Fruit fly (Drosophila melanogaster) whole organism, embryonic: ENCODE measurements around the gene CG43355.

ENCODE experiments used
- Bteb2 ChIP-seq: fragments of 200-800 bp; sonication (Bioruptor generic); optimal IDR thresholded peaks from 2 replicates; lab custom pipeline; 2016; ENCODE audit warnings: missing biosample characterization, missing genetic modification characterization
- CG13775 ChIP-seq: fragments of 200-800 bp; sonication (Bioruptor generic); optimal IDR thresholded peaks from 3 replicates; lab custom pipeline; 2017; ENCODE audit warnings: missing biosample characterization, mild to moderate bottlenecking, missing genetic modification characterization
- CG15696 ChIP-seq: fragments of 200-800 bp; sonication (Bioruptor generic); optimal IDR thresholded peaks from 2 replicates; lab custom pipeline; 2019; ENCODE audit warnings: missing biosample characterization, mild to moderate bottlenecking, missing genetic modification characterization, moderate library complexity
- CG2116 ChIP-seq: fragments of 200-800 bp; sonication (Bioruptor generic); optimal IDR thresholded peaks from 3 replicates; lab custom pipeline; 2018; ENCODE audit warnings: missing biosample characterization, mild to moderate bottlenecking, missing genetic modification characterization
- CG32772 ChIP-seq: fragments of 200-800 bp; sonication (Bioruptor generic); IDR thresholded peaks from 2 replicates; pipeline ENCODE4 v1.3.6; 2022; ENCODE audit warnings: missing biosample characterization, missing genetic modification characterization
- CG4328 ChIP-seq: fragments of 200-800 bp; sonication (Bioruptor generic); optimal IDR thresholded peaks from 3 replicates; lab custom pipeline; 2017; ENCODE audit warnings: missing biosample characterization, missing genetic modification reagents, missing genetic modification characterization
- CG6254 ChIP-seq: fragments of 200-800 bp; sonication (Bioruptor generic); optimal IDR thresholded peaks from 3 replicates; lab custom pipeline; 2017; ENCODE audit warnings: mild to moderate bottlenecking, missing biosample characterization, missing genetic modification reagents, missing genetic modification characterization
- CG6791 ChIP-seq: fragments of 200-800 bp; sonication (Bioruptor generic); IDR thresholded peaks from 3 replicates; pipeline ENCODE4 v1.3.6; 2022; ENCODE audit warnings: missing biosample characterization, missing genetic modification characterization; ENCODE audit not compliant: partially characterized antibody
- CG7271 ChIP-seq: fragments of 200-800 bp; sonication (Bioruptor generic); optimal IDR thresholded peaks from 2 replicates; lab custom pipeline; 2018; ENCODE audit warnings: missing biosample characterization, mild to moderate bottlenecking, missing genetic modification characterization, moderate library complexity
- CG7928 ChIP-seq: fragments of 200-800 bp; sonication (Bioruptor generic); optimal IDR thresholded peaks from 2 replicates; lab custom pipeline; 2017; ENCODE audit warnings: missing biosample characterization, mild to moderate bottlenecking, missing genetic modification characterization
- CG8924 ChIP-seq: fragments of 200-800 bp; optimal IDR thresholded peaks from 3 replicates; lab custom pipeline; 2019; ENCODE audit warnings: missing biosample characterization, mild to moderate bottlenecking, missing genetic modification characterization, moderate library complexity
- CG8944 ChIP-seq: fragments of 200-800 bp; sonication (Bioruptor generic); optimal IDR thresholded peaks from 3 replicates; lab custom pipeline; 2016; ENCODE audit warnings: missing biosample characterization, missing genetic modification characterization
- D ChIP-seq, 2 experiments: fragments of 200-800 bp in 1 of 2; fragments of >200 bp in 1 of 2; sonication (Bioruptor generic) in 1 of 2; optimal IDR thresholded peaks; 2 replicates in 1 of 2; 3 replicates in 1 of 2; lab custom pipeline; 2017; ENCODE audit warnings: mild to moderate bottlenecking in 1 of 2, missing biosample characterization in 1 of 2, missing genetic modification characterization in 1 of 2, missing genetic modification reagents in 1 of 2
- Dll ChIP-seq: fragments of 200-800 bp; sonication (Bioruptor generic); IDR thresholded peaks from 4 replicates; pipeline ENCODE4 v1.3.6; 2022; ENCODE audit warnings: missing biosample characterization, missing genetic modification characterization; ENCODE audit not compliant: partially characterized antibody
- E2f2 ChIP-seq: fragments of 200-800 bp; sonication (Bioruptor generic); IDR thresholded peaks from 2 replicates; pipeline ENCODE4 v1.3.6; 2022; ENCODE audit warnings: missing biosample characterization, missing genetic modification characterization
- Elba2 ChIP-seq: fragments of 200-800 bp; sonication (Bioruptor generic); optimal IDR thresholded peaks from 3 replicates; lab custom pipeline; 2016; ENCODE audit warnings: missing biosample characterization, missing genetic modification characterization
- H15 ChIP-seq: fragments of 200-800 bp; sonication (Bioruptor generic); IDR thresholded peaks from 3 replicates; pipeline ENCODE4 v1.3.6; 2022; ENCODE audit warnings: missing biosample characterization, missing genetic modification characterization
- Hey ChIP-seq: fragments of 200-800 bp; sonication (Bioruptor generic); optimal IDR thresholded peaks from 3 replicates; lab custom pipeline; 2018; ENCODE audit warnings: missing biosample characterization, mild to moderate bottlenecking, missing genetic modification characterization
- Hr39 ChIP-seq: fragments of >200 bp; optimal IDR thresholded peaks from 2 replicates; lab custom pipeline; 2017
- Lhr ChIP-seq: fragments of 200-800 bp; sonication (Bioruptor generic); optimal IDR thresholded peaks from 3 replicates; lab custom pipeline; 2017; ENCODE audit warnings: mild to moderate bottlenecking, missing biosample characterization, missing genetic modification reagents, missing genetic modification characterization
- MBD-R2 ChIP-seq: fragments of 200-800 bp; sonication (Bioruptor generic); IDR thresholded peaks from 2 replicates; pipeline ENCODE4 v1.3.6; 2022; ENCODE audit warnings: missing biosample characterization, missing genetic modification characterization
- MESR4 ChIP-seq: fragments of 200-800 bp; sonication (Bioruptor generic); optimal IDR thresholded peaks from 2 replicates; lab custom pipeline; 2018; ENCODE audit warnings: missing biosample characterization, mild to moderate bottlenecking, missing genetic modification characterization, moderate library complexity
- Med ChIP-seq: fragments of 200-800 bp; sonication (Bioruptor generic); peaks from one replicate; lab custom pipeline; 2016; ENCODE audit warnings: missing biosample characterization, missing genetic modification characterization, mild to moderate bottlenecking, inconsistent platforms, moderate library complexity
- Neu2 ChIP-seq: fragments of 200-800 bp; sonication (Bioruptor generic); optimal IDR thresholded peaks from 3 replicates; lab custom pipeline; 2016; ENCODE audit warnings: missing biosample characterization, missing genetic modification characterization, borderline replicate concordance
- Nf-YA ChIP-seq: fragments of 200-800 bp; sonication (Bioruptor generic); IDR thresholded peaks from 2 replicates; pipeline ENCODE4 v1.3.6; 2022; ENCODE audit warnings: missing biosample characterization, missing genetic modification characterization
- Poxn ChIP-seq: fragments of 200-800 bp; sonication (Bioruptor generic); IDR thresholded peaks from 2 replicates; pipeline ENCODE4 v1.3.6; 2022; ENCODE audit warnings: missing biosample characterization, missing genetic modification characterization
- Ravus ChIP-seq: fragments of 200-800 bp; sonication (Bioruptor generic); IDR thresholded peaks from 2 replicates; pipeline ENCODE4 v1.3.6; 2022; ENCODE audit warnings: missing biosample characterization, missing genetic modification characterization
- Tbp ChIP-seq: fragments of >200 bp; optimal IDR thresholded peaks from 2 replicates; lab custom pipeline; 2018; ENCODE audit warnings: missing biosample characterization, missing genetic modification characterization
- ap ChIP-seq: fragments of 200-800 bp; sonication (Bioruptor generic); IDR thresholded peaks from 2 replicates; pipeline ENCODE4 v1.3.6; 2022; ENCODE audit warnings: missing biosample characterization, missing genetic modification characterization
- ash1 ChIP-seq: fragments of 200-800 bp; sonication (Bioruptor generic); optimal IDR thresholded peaks from 2 replicates; lab custom pipeline; 2018; ENCODE audit warnings: missing biosample characterization, mild to moderate bottlenecking, missing genetic modification characterization
- bowl ChIP-seq: fragments of 200-800 bp; sonication (Bioruptor generic); IDR thresholded peaks from 2 replicates; pipeline ENCODE4 v1.3.6; 2022; ENCODE audit warnings: missing biosample characterization, missing genetic modification characterization
- cg ChIP-seq: fragments of 200-800 bp; sonication (Bioruptor generic); optimal IDR thresholded peaks from 3 replicates; lab custom pipeline; 2019; ENCODE audit warnings: missing biosample characterization, mild to moderate bottlenecking, missing genetic modification characterization, moderate library complexity
- crol ChIP-seq: fragments of 200-800 bp; sonication (Bioruptor generic); IDR thresholded peaks from 2 replicates; pipeline ENCODE4 v1.3.6; 2022; ENCODE audit warnings: missing biosample characterization, missing genetic modification characterization
- dimm ChIP-seq: fragments of 200-800 bp; sonication (Bioruptor generic); IDR thresholded peaks from 2 replicates; pipeline ENCODE4 v1.3.6; 2022; ENCODE audit warnings: missing biosample characterization, missing genetic modification characterization
- gem ChIP-seq: fragments of 200-800 bp; sonication (Bioruptor generic); optimal IDR thresholded peaks from 2 replicates; lab custom pipeline; 2019; ENCODE audit warnings: missing biosample characterization, mild to moderate bottlenecking, missing genetic modification characterization, moderate library complexity
- insv ChIP-seq, 2 experiments: fragments of 200-800 bp; sonication (Bioruptor generic); optimal IDR thresholded peaks; 3 replicates each; lab custom pipeline; 2016 to 2018; ENCODE audit warnings: missing biosample characterization in 2 of 2, missing genetic modification characterization in 2 of 2
- jing ChIP-seq: fragments of 200-800 bp; sonication (Bioruptor generic); optimal IDR thresholded peaks from 2 replicates; lab custom pipeline; 2018; ENCODE audit warnings: missing biosample characterization, mild to moderate bottlenecking, missing genetic modification characterization
- nerfin-1 ChIP-seq: fragments of 200-800 bp; sonication (Bioruptor generic); optimal IDR thresholded peaks from 3 replicates; lab custom pipeline; 2019; ENCODE audit warnings: missing biosample characterization, mild to moderate bottlenecking, missing genetic modification characterization, moderate library complexity
- pho ChIP-seq: fragments of 200-800 bp; sonication (Bioruptor generic); optimal IDR thresholded peaks from 2 replicates; lab custom pipeline; 2016; ENCODE audit warnings: missing biosample characterization, missing genetic modification characterization
- row ChIP-seq: fragments of 200-800 bp; sonication (Bioruptor generic); IDR thresholded peaks from 3 replicates; pipeline ENCODE4 v1.3.6; 2022; ENCODE audit warnings: missing biosample characterization, missing genetic modification characterization
- schlank ChIP-seq: fragments of 200-800 bp; sonication (Bioruptor generic); optimal IDR thresholded peaks from 2 replicates; lab custom pipeline; 2018; ENCODE audit warnings: missing biosample characterization, mild to moderate bottlenecking, missing genetic modification characterization
- sisA ChIP-seq: fragments of 200-800 bp; sonication (Bioruptor generic); IDR thresholded peaks from 2 replicates; pipeline ENCODE4 v1.3.6; 2022; ENCODE audit warnings: missing biosample characterization, missing genetic modification characterization
- tio ChIP-seq: fragments of 200-800 bp; sonication (Bioruptor generic); optimal IDR thresholded peaks from 2 replicates; lab custom pipeline; 2017; ENCODE audit warnings: missing biosample characterization, missing genetic modification characterization, inconsistent platforms
- tna ChIP-seq: fragments of 200-800 bp; sonication (Bioruptor generic); IDR thresholded peaks from 2 replicates; pipeline ENCODE4 v1.3.6; 2022; ENCODE audit warnings: missing biosample characterization, missing genetic modification characterization; ENCODE audit not compliant: partially characterized antibody
- vvl ChIP-seq: fragments of 200-800 bp; sonication (Bioruptor generic); IDR thresholded peaks from 2 replicates; pipeline ENCODE4 v1.3.6; 2022; ENCODE audit warnings: missing biosample characterization, missing genetic modification characterization

Gene CG43355

dm6 chr2L:11484407-11484806 is at the start of gene CG43355, which contains the start of gene sala:
CG43355 (plus strand) TSS chr2L:11484707.
sala (plus strand) TSS chr2L:11484707.
- TF ChIP-seq CG2116 (peak; percentile 20), Hey (tag; lab: Kevin White, UChicago) (no peak), Elba2 (no peak), E2f2 (GFP tag; lab: Robert Waterston, UW) (no peak), Poxn (GFP tag; lab: Robert Waterston, UW) (no peak), ash1 (GFP tag; lab: Kevin White, UChicago) (no peak)

- TF ChIP-seq Nf-YA (no peak), Hr39 (peak; percentile 47), CG6791 (GFP tag; lab: Robert Waterston, UW) (0 out of 3 replicates have a peak, but pooled peaks have one; percentile 11), crol (GFP tag; lab: Robert Waterston, UW) (peak; percentile 38; the same call in 1 of the 2 replicates), nerfin-1 (no peak), row (GFP tag; lab: Robert Waterston, UW) (0 out of 3 replicates have a peak, but pooled peaks have one; percentile 7)
- TF ChIP-seq, all 482 proteins: peak for 4
Measured at dm6 chr2L:11436548-11436947, 48.0 kb upstream of the CG43355 start.

dm6 chr2L:11445479-11446379 is 38.8 kb upstream of the CG43355 start, which contains the start of gene salm:
salm (minus strand) TSS chr2L:11445614.
- no peak for TF ChIP-seq Lhr (GFP tag; lab: Kevin White, UChicago)
- TF ChIP-seq pho (GFP tag; lab: Kevin White, UChicago) = no peak
- peak; percentile 1 for TF ChIP-seq CG7271 (tag; lab: Kevin White, UChicago)
- TF ChIP-seq Ravus (GFP tag; lab: Robert Waterston, UW) = no peak
- TF ChIP-seq CG8944 = no peak
- TF ChIP-seq CG4328 = peak; percentile 25
- no peak for TF ChIP-seq CG7928 (GFP tag; lab: Kevin White, UChicago)
- TF ChIP-seq Med (GFP tag; lab: Kevin White, UChicago) = peak; percentile 80
- no peak for TF ChIP-seq MESR4 (GFP tag; lab: Kevin White, UChicago)
- TF ChIP-seq bowl = no peak
- no peak for TF ChIP-seq CG6254 (GFP tag; lab: Kevin White, UChicago)
- TF ChIP-seq MBD-R2 (GFP tag; lab: Robert Waterston, UW) = no peak; the same call in 1 of the 2 replicates
- TF ChIP-seq Bteb2 = no peak
- no peak for TF ChIP-seq Hr39
- TF ChIP-seq sisA = no peak
- TF ChIP-seq CG13775 (GFP tag; lab: Kevin White, UChicago) = no peak
- peak; percentile 95 for TF ChIP-seq vvl (GFP tag; lab: Robert Waterston, UW)
- peak; percentile 2 for TF ChIP-seq CG8924 (tag; lab: Kevin White, UChicago)
- TF ChIP-seq cg (GFP tag; lab: Kevin White, UChicago) = peak; percentile 93
- 0 out of 4 replicates have a peak, but pooled peaks have one; percentile 31 for TF ChIP-seq Dll
- no peak for TF ChIP-seq CG15696
- no peak for TF ChIP-seq gem (tag; lab: Kevin White, UChicago)
- no peak for TF ChIP-seq dimm (GFP tag; lab: Robert Waterston, UW)
- TF ChIP-seq insv (GFP tag; optimal IDR thresholded peaks at IDR 0.05; lab: Kevin White, UChicago) = no peak
- TF ChIP-seq schlank (tag; lab: Kevin White, UChicago) = no peak
- 0 out of 2 replicates have a peak, but pooled peaks have one; percentile 23 for TF ChIP-seq tna
- TF ChIP-seq H15 = no peak
- peak; percentile 53 for TF ChIP-seq jing
- peak; percentile 45 for TF ChIP-seq Tbp (GFP tag; lab: Kevin White, UChicago)
- no peak for TF ChIP-seq ap (GFP tag; lab: Robert Waterston, UW)
- TF ChIP-seq Neu2 (GFP tag; lab: Kevin White, UChicago) = no peak
- TF ChIP-seq CG32772 (GFP tag; lab: Robert Waterston, UW) = 0 out of 2 replicates have a peak, but pooled peaks have one; percentile 21
- TF ChIP-seq D (optimal IDR thresholded peaks at IDR 0.05; lab: Kevin White, UChicago) = peak; percentile 40
- TF ChIP-seq D (GFP tag; optimal IDR thresholded peaks at IDR 0.05; lab: Kevin White, UChicago) = peak; percentile 29
- no peak for TF ChIP-seq tio (GFP tag; lab: Kevin White, UChicago)
